Fruit fly (Drosophila melanogaster) S2 (cell line): Measurements from ENCODE around the gene clumsy.

Experiments used
- CG8478 ChIP-seq: fragments of >200 bp; optimal IDR thresholded peaks from 2 replicates; lab custom pipeline; 2018
- CTCF ChIP-seq, 2 experiments: fragments of >200 bp; optimal IDR thresholded peaks; 2 replicates each; lab custom pipeline; 2018

dm6 chr2L:21235463-21235862 lies 29.2 kb downstream of the clumsy start:
- TF ChIP-seq CTCF (optimal IDR thresholded peaks at IDR 0.05; lab: Kevin White, UChicago) (no peak), CG8478 (lab: Kevin White, UChicago) (no peak)
